Fruit fly (Drosophila melanogaster): ENCODE data around the gene CG8560.

Gene CG8560

dm6 chr3L:7399770-7400169, 4.2 kb downstream of the CG8560 start, which contains the start of gene CG18417:
CG18417 (plus strand) TSS chr3L:7400070.
- TF ChIP-seq CG12605 (GFP tag; IDR thresholded peaks at IDR 0.05) (no peak), Ets98B (GFP tag; IDR thresholded peaks at IDR 0.05) (no peak), CG14655 (GFP tag; optimal IDR thresholded peaks at IDR 0.05) (no peak), CG32121 (GFP tag; IDR thresholded peaks at IDR 0.05) (no peak), Snoo (tag; optimal IDR thresholded peaks at IDR 0.05) (no peak), D1 (tag; optimal IDR thresholded peaks at IDR 0.05) (no peak)

- TF ChIP-seq Pif1B (GFP tag; optimal IDR thresholded peaks at IDR 0.05) (no peak), CG34367 (tag; optimal IDR thresholded peaks at IDR 0.05) (no peak), CG9948 (tag; optimal IDR thresholded peaks at IDR 0.05) (no peak), CG13204 (GFP tag; optimal IDR thresholded peaks at IDR 0.05) (no peak), fd96Ca (GFP tag; IDR thresholded peaks at IDR 0.05) (no peak), D1 (tag; optimal IDR thresholded peaks at IDR 0.05) (no peak), Snoo (tag; optimal IDR thresholded peaks at IDR 0.05) (no peak), rn (GFP tag; IDR thresholded peaks at IDR 0.05) (no peak), CG8301 (tag; optimal IDR thresholded peaks at IDR 0.05) (no peak)
These were observed 6.0 kb downstream of the CG8560 start, which contains the start of gene CG8562 for dm6 chr3L:7397979-7398378. CG8562 (plus strand) TSS chr3L:7398285.

- no peak for TF ChIP-seq D1 (tag; optimal IDR thresholded peaks at IDR 0.05)
- TF ChIP-seq Snoo (tag; optimal IDR thresholded peaks at IDR 0.05): no peak
- TF ChIP-seq rn (GFP tag; IDR thresholded peaks at IDR 0.05): no peak
- TF ChIP-seq CG12605 (GFP tag; IDR thresholded peaks at IDR 0.05): no peak
- TF ChIP-seq CG15710 (tag; optimal IDR thresholded peaks at IDR 0.05): no peak
- TF ChIP-seq CG8159 (tag; optimal IDR thresholded peaks at IDR 0.05): no peak
- no peak for TF ChIP-seq CG32121 (GFP tag; IDR thresholded peaks at IDR 0.05)
- TF ChIP-seq Pif1A (GFP tag; optimal IDR thresholded peaks at IDR 0.05): no peak
- no peak for TF ChIP-seq fd96Ca (GFP tag; IDR thresholded peaks at IDR 0.05)
- TF ChIP-seq Ets98B (GFP tag; IDR thresholded peaks at IDR 0.05): no peak
- TF ChIP-seq CG34367 (tag; optimal IDR thresholded peaks at IDR 0.05): no peak
- no peak for TF ChIP-seq CG17806 (tag; optimal IDR thresholded peaks at IDR 0.05)
- TF ChIP-seq CG13204 (GFP tag; optimal IDR thresholded peaks at IDR 0.05): no peak
- no peak for TF ChIP-seq CG9948 (tag; optimal IDR thresholded peaks at IDR 0.05)
- TF ChIP-seq gl (tag; optimal IDR thresholded peaks at IDR 0.05): no peak
- TF ChIP-seq Pif1B (GFP tag; optimal IDR thresholded peaks at IDR 0.05): no peak
- no peak for TF ChIP-seq EcR (GFP tag; optimal IDR thresholded peaks at IDR 0.05)
- TF ChIP-seq CG8301 (tag; optimal IDR thresholded peaks at IDR 0.05): no peak
- no peak for TF ChIP-seq CG4496 (GFP tag; IDR thresholded peaks at IDR 0.05)
- no peak for TF ChIP-seq CG14655 (GFP tag; optimal IDR thresholded peaks at IDR 0.05)
These were observed 7.9 kb downstream of the CG8560 start, which contains the start of gene CG32379 for dm6 chr3L:7396055-7396454. CG32379 (plus strand) TSS chr3L:7396355.

- no peak for TF ChIP-seq CG32121 (GFP tag; IDR thresholded peaks at IDR 0.05)
- TF ChIP-seq CG34367 (tag; optimal IDR thresholded peaks at IDR 0.05): no peak
- no peak for TF ChIP-seq Ets98B (GFP tag; IDR thresholded peaks at IDR 0.05)
- TF ChIP-seq CG13204 (GFP tag; optimal IDR thresholded peaks at IDR 0.05): no peak
These were observed 13.5 kb downstream of the CG8560 start, which contains the start of gene CG8563 for dm6 chr3L:7390442-7390841. CG8563 (plus strand) TSS chr3L:7390742.

- TF ChIP-seq CG8159 (tag; optimal IDR thresholded peaks at IDR 0.05) (no peak), CG17806 (tag; optimal IDR thresholded peaks at IDR 0.05) (no peak), CG14655 (GFP tag; optimal IDR thresholded peaks at IDR 0.05) (no peak), Pif1A (GFP tag; optimal IDR thresholded peaks at IDR 0.05) (no peak), D1 (tag; optimal IDR thresholded peaks at IDR 0.05) (no peak), CG10348 (GFP tag; IDR thresholded peaks at IDR 0.05) (no peak), gl (tag; optimal IDR thresholded peaks at IDR 0.05) (no peak), CG13204 (GFP tag; optimal IDR thresholded peaks at IDR 0.05) (no peak), EcR (GFP tag; optimal IDR thresholded peaks at IDR 0.05) (no peak), CG12605 (GFP tag; IDR thresholded peaks at IDR 0.05) (no peak), CG15710 (tag; optimal IDR thresholded peaks at IDR 0.05) (no peak), CG34367 (tag; optimal IDR thresholded peaks at IDR 0.05) (no peak), Ets98B (GFP tag; IDR thresholded peaks at IDR 0.05) (no peak), CG4496 (GFP tag; IDR thresholded peaks at IDR 0.05) (no peak), CG32121 (GFP tag; IDR thresholded peaks at IDR 0.05) (no peak), rn (GFP tag; IDR thresholded peaks at IDR 0.05) (no peak), Snoo (tag; optimal IDR thresholded peaks at IDR 0.05) (no peak), Pif1B (GFP tag; optimal IDR thresholded peaks at IDR 0.05) (no peak), CG9948 (tag; optimal IDR thresholded peaks at IDR 0.05) (no peak)
These were observed 14.0 kb downstream of the CG8560 start for dm6 chr3L:7390004-7390403.

dm6 chr3L:7387814-7388213, 16.2 kb downstream of the CG8560 start, which contains the start of gene CG8564:
CG8564 (minus strand) TSS chr3L:7387914.
- TF ChIP-seq CG15710 (tag; optimal IDR thresholded peaks at IDR 0.05): no peak
- TF ChIP-seq EcR (GFP tag; optimal IDR thresholded peaks at IDR 0.05): no peak
- TF ChIP-seq rn (GFP tag; IDR thresholded peaks at IDR 0.05): no peak

- TF ChIP-seq CG9948 (tag; optimal IDR thresholded peaks at IDR 0.05) (peak; percentile 52), Pif1A (GFP tag; optimal IDR thresholded peaks at IDR 0.05) (peak; percentile 42), fd96Ca (GFP tag; IDR thresholded peaks at IDR 0.05) (no peak; the same call in 2 of the 3 replicates), CG10348 (GFP tag; IDR thresholded peaks at IDR 0.05) (no peak), Snoo (tag; optimal IDR thresholded peaks at IDR 0.05) (peak; percentile 48), CG17806 (tag; optimal IDR thresholded peaks at IDR 0.05) (peak; percentile 37), Ets98B (GFP tag; IDR thresholded peaks at IDR 0.05) (no peak; the same call in 1 of the 2 replicates), CG4496 (GFP tag; IDR thresholded peaks at IDR 0.05) (0 out of 3 replicates have a peak, but pooled peaks have one; percentile 39), CG12605 (GFP tag; IDR thresholded peaks at IDR 0.05) (no peak), CG15710 (tag; optimal IDR thresholded peaks at IDR 0.05) (peak; percentile 39), CG8159 (tag; optimal IDR thresholded peaks at IDR 0.05) (peak; percentile 63), CG32121 (GFP tag; IDR thresholded peaks at IDR 0.05) (no peak), Pif1B (GFP tag; optimal IDR thresholded peaks at IDR 0.05) (no peak), CG34367 (tag; optimal IDR thresholded peaks at IDR 0.05) (peak; percentile 10)
These were observed 22.5 kb downstream of the CG8560 start, which contains the start of the genes SMSr and smid for dm6 chr3L:7381359-7381976. SMSr (minus strand) TSS chr3L:7381474. smid (plus strand) TSS chr3L:7381614.

All from whole organism, pupa.